Fruit fly (Drosophila melanogaster) whole organism, embryonic: Measurements from ENCODE around the gene Cyp1.

Experiments
- Aef1 ChIP-seq: fragments of 200-800 bp; sonication (Bioruptor generic); IDR thresholded peaks from 3 replicates; pipeline ENCODE4 v1.3.6; 2022; ENCODE audit warnings: missing biosample characterization, missing genetic modification characterization
- Blimp-1 ChIP-seq: fragments of 200-800 bp; sonication (Bioruptor generic); optimal IDR thresholded peaks from 3 replicates; lab custom pipeline; 2018; ENCODE audit warnings: missing biosample characterization, missing genetic modification characterization, mild to moderate bottlenecking, moderate library complexity, missing genetic modification reagents
- BtbVII ChIP-seq: fragments of 200-800 bp; sonication (Bioruptor generic); optimal IDR thresholded peaks from 3 replicates; lab custom pipeline; 2017; ENCODE audit warnings: missing biosample characterization, mild to moderate bottlenecking, missing genetic modification characterization
- CG10209 ChIP-seq: fragments of 200-800 bp; sonication (Bioruptor generic); optimal IDR thresholded peaks from 3 replicates; lab custom pipeline; 2017; ENCODE audit warnings: missing biosample characterization, mild to moderate bottlenecking, missing genetic modification characterization, missing genetic modification reagents
- CG10321 ChIP-seq: fragments of 200-800 bp; sonication (Bioruptor generic); IDR thresholded peaks from 2 replicates; pipeline ENCODE4 v1.3.6; 2022; ENCODE audit warnings: missing biosample characterization, missing genetic modification characterization
- CG10431 ChIP-seq: fragments of 200-800 bp; sonication (Bioruptor generic); optimal IDR thresholded peaks from 3 replicates; lab custom pipeline; 2018; ENCODE audit warnings: missing biosample characterization, mild to moderate bottlenecking, missing genetic modification characterization
- CG12071 ChIP-seq: fragments of 200-800 bp; sonication (Bioruptor generic); optimal IDR thresholded peaks from 3 replicates; lab custom pipeline; 2018; ENCODE audit warnings: missing biosample characterization, mild to moderate bottlenecking, missing genetic modification characterization
- CG12236 ChIP-seq: fragments of 200-800 bp; sonication (Bioruptor generic); optimal IDR thresholded peaks from 2 replicates; lab custom pipeline; 2016; ENCODE audit warnings: missing biosample characterization, missing genetic modification characterization
- CG13296 ChIP-seq: fragments of 200-800 bp; sonication (Bioruptor generic); optimal IDR thresholded peaks from 3 replicates; lab custom pipeline; 2018; ENCODE audit warnings: missing biosample characterization, mild to moderate bottlenecking, missing genetic modification characterization
- CG13894 ChIP-seq: fragments of 200-800 bp; sonication (Bioruptor generic); optimal IDR thresholded peaks from 3 replicates; lab custom pipeline; 2018; ENCODE audit warnings: missing biosample characterization, mild to moderate bottlenecking, missing genetic modification characterization, moderate library complexity
- CG15269 ChIP-seq: fragments of 200-800 bp; sonication (Bioruptor generic); optimal IDR thresholded peaks from 2 replicates; lab custom pipeline; 2018; ENCODE audit warnings: missing biosample characterization, mild to moderate bottlenecking, missing genetic modification characterization, moderate library complexity
- CG15514 ChIP-seq: fragments of 200-800 bp; sonication (Bioruptor generic); optimal IDR thresholded peaks from 3 replicates; lab custom pipeline; 2017; ENCODE audit warnings: missing biosample characterization, missing genetic modification characterization, mild to moderate bottlenecking, moderate library complexity, missing genetic modification reagents
- CG2875 ChIP-seq: fragments of 200-800 bp; sonication (Bioruptor generic); optimal IDR thresholded peaks from 2 replicates; lab custom pipeline; 2017; ENCODE audit warnings: missing biosample characterization, mild to moderate bottlenecking, missing genetic modification characterization, missing genetic modification reagents
- CG3065 ChIP-seq: fragments of 200-800 bp; sonication (Bioruptor generic); optimal IDR thresholded peaks from 2 replicates; lab custom pipeline; 2016; ENCODE audit warnings: missing biosample characterization, missing genetic modification characterization
- CG33213 ChIP-seq: fragments of 200-800 bp; sonication (Bioruptor generic); optimal IDR thresholded peaks from 3 replicates; lab custom pipeline; 2016; ENCODE audit warnings: missing biosample characterization, missing genetic modification characterization
- CG5180 ChIP-seq: fragments of 200-800 bp; sonication (Bioruptor generic); optimal IDR thresholded peaks from 3 replicates; lab custom pipeline; 2017; ENCODE audit warnings: missing biosample characterization, missing genetic modification characterization, mild to moderate bottlenecking, moderate library complexity, missing genetic modification reagents
- CG6272 ChIP-seq: fragments of 200-800 bp; sonication (Bioruptor generic); IDR thresholded peaks from 2 replicates; pipeline ENCODE4 v1.3.6; 2022; ENCODE audit warnings: missing biosample characterization, missing genetic modification characterization
- CG7357 ChIP-seq: fragments of 200-800 bp; sonication (Bioruptor generic); IDR thresholded peaks from 3 replicates; pipeline ENCODE4 v1.3.6; 2022; ENCODE audit warnings: missing biosample characterization, missing genetic modification characterization
- CG7839 ChIP-seq: fragments of 200-800 bp; sonication (Bioruptor generic); optimal IDR thresholded peaks from 3 replicates; lab custom pipeline; 2018; ENCODE audit warnings: missing biosample characterization, mild to moderate bottlenecking, missing genetic modification characterization, moderate library complexity
- CG8089 ChIP-seq: fragments of 200-800 bp; sonication (Bioruptor generic); optimal IDR thresholded peaks from 3 replicates; lab custom pipeline; 2016; ENCODE audit warnings: missing biosample characterization, missing genetic modification characterization
- CG9215 ChIP-seq: fragments of 200-800 bp; sonication (Bioruptor generic); IDR thresholded peaks from 2 replicates; pipeline ENCODE4 v1.3.6; 2022; ENCODE audit warnings: missing biosample characterization, missing genetic modification characterization
- ERR ChIP-seq: fragments of 200-800 bp; sonication (Bioruptor generic); optimal IDR thresholded peaks from 2 replicates; lab custom pipeline; 2016; ENCODE audit warnings: missing biosample characterization, missing genetic modification characterization
- MBD-R2 ChIP-seq: fragments of 200-800 bp; sonication (Bioruptor generic); IDR thresholded peaks from 2 replicates; pipeline ENCODE4 v1.3.6; 2022; ENCODE audit warnings: missing biosample characterization, missing genetic modification characterization
- Mrtf ChIP-seq: fragments of 200-800 bp; sonication (Bioruptor generic); IDR thresholded peaks from 3 replicates; pipeline ENCODE4 v1.3.6; 2022; ENCODE audit warnings: missing biosample characterization, missing genetic modification characterization
- Oli ChIP-seq: fragments of 200-800 bp; sonication (Bioruptor generic); optimal IDR thresholded peaks from 2 replicates; lab custom pipeline; 2018; ENCODE audit warnings: missing biosample characterization, mild to moderate bottlenecking, missing genetic modification characterization, moderate library complexity
- ara ChIP-seq: fragments of 200-800 bp; sonication (Bioruptor generic); IDR thresholded peaks from 2 replicates; pipeline ENCODE4 v1.3.6; 2022; ENCODE audit warnings: missing biosample characterization, missing genetic modification characterization
- cas ChIP-seq: fragments of 200-800 bp; sonication (Bioruptor generic); IDR thresholded peaks from 2 replicates; pipeline ENCODE4 v1.3.6; 2022; ENCODE audit warnings: missing biosample characterization, missing genetic modification characterization
- cg ChIP-seq: fragments of 200-800 bp; sonication (Bioruptor generic); optimal IDR thresholded peaks from 3 replicates; lab custom pipeline; 2019; ENCODE audit warnings: missing biosample characterization, mild to moderate bottlenecking, missing genetic modification characterization, moderate library complexity
- dati ChIP-seq: fragments of 200-800 bp; sonication (Bioruptor generic); IDR thresholded peaks from 2 replicates; pipeline ENCODE4 v1.3.6; 2022; ENCODE audit warnings: missing biosample characterization, missing genetic modification characterization
- dm ChIP-seq: fragments of 200-800 bp; sonication (Bioruptor generic); optimal IDR thresholded peaks from 3 replicates; lab custom pipeline; 2016; ENCODE audit warnings: missing biosample characterization, missing genetic modification characterization
- dpn ChIP-seq, 2 experiments: fragments of 200-800 bp; sonication (Bioruptor generic); optimal IDR thresholded peaks; 3 replicates each; lab custom pipeline; 2016; ENCODE audit warnings: missing biosample characterization in 2 of 2, missing genetic modification characterization in 2 of 2
- en ChIP-seq: fragments of 200-800 bp; sonication (Bioruptor generic); optimal IDR thresholded peaks from 2 replicates; lab custom pipeline; 2016; ENCODE audit warnings: missing biosample characterization, missing genetic modification characterization
- gce ChIP-seq: fragments of 200-800 bp; sonication (Bioruptor generic); IDR thresholded peaks from 3 replicates; pipeline ENCODE4 v1.3.6; 2022; ENCODE audit warnings: missing biosample characterization, missing genetic modification characterization
- gcm ChIP-seq: fragments of 200-800 bp; sonication (Bioruptor generic); optimal IDR thresholded peaks from 2 replicates; lab custom pipeline; 2019; ENCODE audit warnings: missing biosample characterization, mild to moderate bottlenecking, missing genetic modification characterization, moderate library complexity
- grau ChIP-seq: fragments of 200-800 bp; optimal IDR thresholded peaks from 3 replicates; lab custom pipeline; 2019; ENCODE audit warnings: missing biosample characterization, mild to moderate bottlenecking, missing genetic modification characterization, moderate library complexity
- gro ChIP-seq: fragments of 200-800 bp; sonication (Bioruptor generic); optimal IDR thresholded peaks from 2 replicates; lab custom pipeline; 2016; ENCODE audit warnings: missing biosample characterization, missing genetic modification characterization
- hkb ChIP-seq, 2 experiments: fragments of 200-800 bp in 1 of 2; fragments of >200 bp in 1 of 2; sonication (Bioruptor generic) in 1 of 2; IDR thresholded peaks in 1 of 2; optimal IDR thresholded peaks in 1 of 2; 2 replicates each; pipeline versions ENCODE4 v1.3.6 to Lab custom; 2017 to 2022; ENCODE audit warnings: missing biosample characterization in 1 of 2, missing genetic modification characterization in 1 of 2
- ken ChIP-seq: fragments of 200-800 bp; sonication (Bioruptor generic); IDR thresholded peaks from 3 replicates; pipeline ENCODE4 v1.3.6; 2022; ENCODE audit warnings: missing biosample characterization, missing genetic modification characterization
- kni ChIP-seq: fragments of 200-800 bp; sonication (Bioruptor generic); optimal IDR thresholded peaks from 3 replicates; lab custom pipeline; 2017; ENCODE audit warnings: mild to moderate bottlenecking, missing biosample characterization, missing genetic modification reagents, missing genetic modification characterization
- lbe ChIP-seq: fragments of 200-800 bp; sonication (Bioruptor generic); optimal IDR thresholded peaks from 2 replicates; lab custom pipeline; 2016; ENCODE audit warnings: missing biosample characterization, mild to moderate bottlenecking, missing genetic modification characterization
- lola ChIP-seq, 3 experiments: fragments of >200 bp in 2 of 3; fragments of 200-800 bp in 1 of 3; sonication (Bioruptor generic) in 1 of 3; optimal IDR thresholded peaks; 2 replicates each; lab custom pipeline; 2017 to 2019; ENCODE audit warnings: missing biosample characterization in 3 of 3, missing genetic modification characterization in 3 of 3, mild to moderate bottlenecking in 1 of 3, moderate library complexity in 1 of 3
- phol ChIP-seq: fragments of 200-800 bp; sonication (Bioruptor generic); optimal IDR thresholded peaks from 3 replicates; lab custom pipeline; 2018; ENCODE audit warnings: missing biosample characterization, mild to moderate bottlenecking, missing genetic modification characterization, moderate library complexity
- sim ChIP-seq: fragments of 200-800 bp; sonication (Bioruptor generic); IDR thresholded peaks from 2 replicates; pipeline ENCODE4 v1.3.6; 2022; ENCODE audit warnings: missing biosample characterization, missing genetic modification characterization
- tin ChIP-seq: fragments of 200-800 bp; sonication (Bioruptor generic); optimal IDR thresholded peaks from 3 replicates; lab custom pipeline; 2016; ENCODE audit warnings: missing biosample characterization, missing genetic modification characterization
- tio ChIP-seq: fragments of 200-800 bp; sonication (Bioruptor generic); optimal IDR thresholded peaks from 2 replicates; lab custom pipeline; 2017; ENCODE audit warnings: missing biosample characterization, missing genetic modification characterization, inconsistent platforms
- toy ChIP-seq: fragments of 200-800 bp; sonication (Bioruptor generic); IDR thresholded peaks from 2 replicates; pipeline ENCODE4 v1.3.6; 2022; ENCODE audit warnings: missing biosample characterization, missing genetic modification characterization
- tx ChIP-seq: fragments of 200-800 bp; sonication (Bioruptor generic); optimal IDR thresholded peaks from 2 replicates; lab custom pipeline; 2016; ENCODE audit warnings: missing biosample characterization, missing genetic modification characterization
- unpg ChIP-seq: fragments of 200-800 bp; sonication (Bioruptor generic); optimal IDR thresholded peaks from 3 replicates; lab custom pipeline; 2018; ENCODE audit warnings: missing biosample characterization, mild to moderate bottlenecking, missing genetic modification characterization, moderate library complexity
- vfl ChIP-seq: fragments of 200-800 bp; sonication (Bioruptor generic); optimal IDR thresholded peaks from 2 replicates; lab custom pipeline; 2016; ENCODE audit warnings: missing biosample characterization, missing genetic modification characterization
- vnd ChIP-seq: fragments of 200-800 bp; sonication (Bioruptor generic); IDR thresholded peaks from 3 replicates; pipeline ENCODE4 v1.3.6; 2022; ENCODE audit warnings: missing biosample characterization, missing genetic modification characterization; ENCODE audit not compliant: partially characterized antibody

The Cyp1 gene

DNA sequence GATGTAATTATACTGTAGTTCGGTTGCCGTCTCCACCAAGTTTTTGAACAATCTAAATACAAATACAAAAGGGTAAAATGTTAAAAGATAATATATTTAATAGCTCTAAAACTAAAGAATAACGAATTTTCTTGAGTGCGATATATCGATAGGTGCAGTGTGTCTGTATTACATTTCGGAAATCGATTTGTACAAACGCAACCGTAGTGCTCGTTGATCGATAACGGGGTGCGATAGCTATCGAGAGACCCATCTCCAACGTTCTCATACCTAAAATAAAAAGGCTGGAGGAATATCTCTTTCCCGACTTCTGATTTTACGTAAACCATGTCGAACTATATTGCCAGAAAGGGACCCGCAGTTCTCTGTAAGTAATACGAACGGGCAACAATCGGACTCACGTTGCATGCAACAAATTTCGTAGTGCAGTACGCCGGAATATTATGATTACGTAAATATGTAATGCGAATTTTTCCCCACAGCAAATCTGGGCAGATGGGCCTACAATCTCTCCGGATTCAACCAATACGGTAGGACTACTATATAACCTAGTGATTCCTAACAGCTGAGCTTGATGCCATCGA, 34.0 kb downstream of the Cyp1 start, which contains the start of gene UQCR-14 (continued):
- TF ChIP-seq tx (GFP tag; lab: Kevin White, UChicago) (no peak), dati (GFP tag; lab: Robert Waterston, UW) (no peak), CG15514 (GFP tag; lab: Kevin White, UChicago) (peak; percentile 86), MBD-R2 (GFP tag; lab: Robert Waterston, UW) (peak; percentile 86), CG5180 (GFP tag; lab: Kevin White, UChicago) (no peak), sim (GFP tag; lab: Robert Waterston, UW) (no peak), Aef1 (no peak), hkb (optimal IDR thresholded peaks at IDR 0.05; lab: Kevin White, UChicago) (no peak), hkb (GFP tag; IDR thresholded peaks at IDR 0.05; lab: Robert Waterston, UW) (peak; percentile 18; the same call in 1 of the 2 replicates), Oli (tag; lab: Kevin White, UChicago) (no peak), dm (GFP tag; lab: Kevin White, UChicago) (no peak), CG10321 (GFP tag; lab: Robert Waterston, UW) (no peak), CG10209 (GFP tag; lab: Kevin White, UChicago) (peak; percentile 19), grau (tag; lab: Kevin White, UChicago) (peak; percentile 53), CG13296 (GFP tag; lab: Kevin White, UChicago) (peak; percentile 44), tin (GFP tag; lab: Kevin White, UChicago) (no peak), gcm (no peak), CG13894 (tag; lab: Kevin White, UChicago) (peak; percentile 53), tio (GFP tag; lab: Kevin White, UChicago) (no peak), dpn (GFP tag; optimal IDR thresholded peaks at IDR 0.05; lab: Kevin White, UChicago) (peak; percentile 18 to 47), Blimp-1 (GFP tag; lab: Kevin White, UChicago) (no peak), ERR (no peak), CG6272 (GFP tag; lab: Robert Waterston, UW) (peak; percentile 44; the same call in 1 of the 2 replicates), CG15269 (tag; lab: Kevin White, UChicago) (peak; percentile 10), CG3065 (no peak), vnd (GFP tag; lab: Robert Waterston, UW) (peak; percentile 96), CG7839 (tag; lab: Kevin White, UChicago) (no peak), CG8089 (GFP tag; lab: Kevin White, UChicago) (no peak), lbe (peak; percentile 37), Mrtf (GFP tag; lab: Robert Waterston, UW) (no peak), CG10431 (GFP tag; lab: Kevin White, UChicago) (no peak), unpg (GFP tag; lab: Kevin White, UChicago) (no peak), phol (peak; percentile 39), lola (GFP tag; optimal IDR thresholded peaks at IDR 0.05; lab: Kevin White, UChicago) (no peak), CG2875 (GFP tag; lab: Kevin White, UChicago) (no peak), toy (GFP tag; lab: Robert Waterston, UW) (no peak), CG33213 (GFP tag; lab: Kevin White, UChicago) (peak; percentile 19), cas (GFP tag; lab: Robert Waterston, UW) (no peak), gro (peak; percentile 77), CG12071 (no peak), gce (GFP tag; lab: Robert Waterston, UW) (no peak), en (GFP tag; lab: Kevin White, UChicago) (no peak), cg (GFP tag; lab: Kevin White, UChicago) (no peak), kni (no peak), vfl (no peak), ara (no peak), CG7357 (GFP tag; lab: Robert Waterston, UW) (no peak), CG12236 (no peak), BtbVII (no peak), CG9215 (no peak), ken (no peak)
